Worm (Caenorhabditis elegans): ENCODE measurements around the gene epg-3.

Gene epg-3

ce11 chrIII:12966895-12967294 lies 32.4 kb downstream of the epg-3 start, which contains the start of gene ttm-1:
TSS of gene ttm-1 (minus strand) at chrIII:12966995.
- TF ChIP-seq ztf-29 (GFP tag; IDR thresholded peaks at IDR 0.05) (no peak), flt-1 (GFP tag; IDR thresholded peaks at IDR 0.05) (no peak), ztf-23 (GFP tag; IDR thresholded peaks at IDR 0.05) (no peak), klf-2 (GFP tag; conservative IDR thresholded peaks at IDR 0.05) (no peak), med-1 (GFP tag; optimal IDR thresholded peaks at IDR 0.05; ENCODE audit: insufficient read depth) (no peak), T22C8.4 (GFP tag; IDR thresholded peaks at IDR 0.05) (no peak), ref-1 (GFP tag; conservative IDR thresholded peaks at IDR 0.05) (no peak), tab-1 (GFP tag; IDR thresholded peaks at IDR 0.05) (no peak), cog-1 (tag; optimal IDR thresholded peaks at IDR 0.05) (no peak)

- TF ChIP-seq klf-2 (GFP tag; conservative IDR thresholded peaks at IDR 0.05) (no peak), T22C8.4 (GFP tag; IDR thresholded peaks at IDR 0.05) (peak; percentile 66; the same call in 1 of the 2 replicates)
These were observed 33.0 kb downstream of the epg-3 start for ce11 chrIII:12967437-12968043.

ce11 chrIII:12968330-12968729 lies 33.8 kb downstream of the epg-3 start:
- no peak for TF ChIP-seq ztf-29 (GFP tag; IDR thresholded peaks at IDR 0.05)
- TF ChIP-seq klf-2 (GFP tag; conservative IDR thresholded peaks at IDR 0.05) = no peak
- TF ChIP-seq ztf-23 (GFP tag; IDR thresholded peaks at IDR 0.05) = no peak
- no peak for TF ChIP-seq ref-1 (GFP tag; conservative IDR thresholded peaks at IDR 0.05)
- TF ChIP-seq tab-1 (GFP tag; IDR thresholded peaks at IDR 0.05) = no peak
- no peak for TF ChIP-seq med-1 (GFP tag; optimal IDR thresholded peaks at IDR 0.05; ENCODE audit: insufficient read depth)
- TF ChIP-seq cog-1 (tag; optimal IDR thresholded peaks at IDR 0.05) = no peak
- no peak for TF ChIP-seq flt-1 (GFP tag; IDR thresholded peaks at IDR 0.05)
- no peak for TF ChIP-seq T22C8.4 (GFP tag; IDR thresholded peaks at IDR 0.05)

ce11 chrIII:12971828-12972379 lies 37.4 kb downstream of the epg-3 start:
- TF ChIP-seq cog-1 (tag; optimal IDR thresholded peaks at IDR 0.05) (no peak), klf-2 (GFP tag; conservative IDR thresholded peaks at IDR 0.05) (no peak), tab-1 (GFP tag; IDR thresholded peaks at IDR 0.05) (no peak), ref-1 (GFP tag; conservative IDR thresholded peaks at IDR 0.05) (no peak), flt-1 (GFP tag; IDR thresholded peaks at IDR 0.05) (no peak), ztf-23 (GFP tag; IDR thresholded peaks at IDR 0.05) (no peak), ztf-29 (GFP tag; IDR thresholded peaks at IDR 0.05) (no peak), med-1 (GFP tag; optimal IDR thresholded peaks at IDR 0.05; ENCODE audit: insufficient read depth) (no peak), T22C8.4 (GFP tag; IDR thresholded peaks at IDR 0.05) (no peak)

- TF ChIP-seq ztf-23 (GFP tag; IDR thresholded peaks at IDR 0.05) = no peak
- no peak for TF ChIP-seq ref-1 (GFP tag; conservative IDR thresholded peaks at IDR 0.05)
- no peak for TF ChIP-seq flt-1 (GFP tag; IDR thresholded peaks at IDR 0.05)
These were observed 37.9 kb downstream of the epg-3 start, which contains the start of gene bckd-1A for ce11 chrIII:12972398-12972797. TSS of gene bckd-1A (minus strand) at chrIII:12972498.

ce11 chrIII:12977559-12977958 lies 43.0 kb downstream of the epg-3 start, which contains the start of gene ZK1010.2:
TSS of gene ZK1010.2 (minus strand) at chrIII:12977862.
- TF ChIP-seq T22C8.4 (GFP tag; IDR thresholded peaks at IDR 0.05) = no peak
- no peak for TF ChIP-seq cog-1 (tag; optimal IDR thresholded peaks at IDR 0.05)
- no peak for TF ChIP-seq med-1 (GFP tag; optimal IDR thresholded peaks at IDR 0.05; ENCODE audit: insufficient read depth)

ce11 chrIII:12978473-12979174 lies 44.1 kb downstream of the epg-3 start, which contains the start of the genes ubq-2 and frg-1:
TSS of gene ubq-2 (minus strand) at chrIII:12978523.
TSS of gene frg-1 (plus strand) at chrIII:12979162.
- TF ChIP-seq T22C8.4 (GFP tag; IDR thresholded peaks at IDR 0.05) (peak; percentile 26; the same call in 1 of the 2 replicates), cog-1 (tag; optimal IDR thresholded peaks at IDR 0.05) (peak; percentile 10), ztf-29 (GFP tag; IDR thresholded peaks at IDR 0.05) (no peak), ztf-23 (GFP tag; IDR thresholded peaks at IDR 0.05) (0 out of 2 replicates have a peak, but pooled peaks have one; percentile 25), med-1 (GFP tag; optimal IDR thresholded peaks at IDR 0.05; ENCODE audit: insufficient read depth) (no peak), tab-1 (GFP tag; IDR thresholded peaks at IDR 0.05) (no peak), flt-1 (GFP tag; IDR thresholded peaks at IDR 0.05) (no peak), ref-1 (GFP tag; conservative IDR thresholded peaks at IDR 0.05) (no peak)

- TF ChIP-seq tab-1 (GFP tag; IDR thresholded peaks at IDR 0.05) (no peak), klf-2 (GFP tag; conservative IDR thresholded peaks at IDR 0.05) (no peak), T22C8.4 (GFP tag; IDR thresholded peaks at IDR 0.05) (no peak), cog-1 (tag; optimal IDR thresholded peaks at IDR 0.05) (no peak), ztf-23 (GFP tag; IDR thresholded peaks at IDR 0.05) (no peak)
These were observed 46.3 kb downstream of the epg-3 start, which contains the start of gene ZK1010.4 for ce11 chrIII:12980770-12981169. TSS of gene ZK1010.4 (plus strand) at chrIII:12981070.

- TF ChIP-seq T22C8.4 (GFP tag; IDR thresholded peaks at IDR 0.05) = 0 out of 2 replicates have a peak, but pooled peaks have one; percentile 38
- TF ChIP-seq flt-1 (GFP tag; IDR thresholded peaks at IDR 0.05) = no peak
- TF ChIP-seq ztf-29 (GFP tag; IDR thresholded peaks at IDR 0.05) = no peak
- TF ChIP-seq ztf-23 (GFP tag; IDR thresholded peaks at IDR 0.05) = no peak
These were observed 52.9 kb downstream of the epg-3 start, which contains the start of gene ZK1010.5 for ce11 chrIII:12987418-12987817. TSS of gene ZK1010.5 (minus strand) at chrIII:12987518.

ce11 chrIII:12990997-12991396 lies 56.5 kb downstream of the epg-3 start, which contains the start of gene ZK1010.12:
TSS of gene ZK1010.12 (plus strand) at chrIII:12991297.
- TF ChIP-seq cog-1 (tag; optimal IDR thresholded peaks at IDR 0.05) = no peak

Data from whole organism, midembryonic.